Worm (Caenorhabditis elegans) whole organism, mixed stage, embryonic: Measurements from ENCODE around the gene swt-7.

Experiments
- ces-1 ChIP-seq: fragments of 150-350 bp; optimal IDR thresholded peaks from 2 replicates; lab custom pipeline; 2014; ENCODE audit warnings: missing biosample characterization, missing genetic modification reagents, missing genetic modification characterization
- elt-1 ChIP-seq: sonication (generic microtip); optimal IDR thresholded peaks from 2 replicates; lab custom pipeline; 2017; ENCODE audit warnings: missing genetic modification characterization, mild to moderate bottlenecking, missing compliant biosample characterization, antibody characterized with exemption, moderate library complexity, borderline replicate concordance; ENCODE audit not compliant: insufficient read depth
- elt-3 ChIP-seq: fragments of 150-350 bp; optimal IDR thresholded peaks from 2 replicates; lab custom pipeline; 2014; ENCODE audit warnings: missing biosample characterization, missing genetic modification characterization
- lsy-2 ChIP-seq: fragments of 150-350 bp; optimal IDR thresholded peaks from 2 replicates; lab custom pipeline; 2014; ENCODE audit warnings: missing biosample characterization, missing genetic modification characterization
- mab-5 ChIP-seq: fragments of 150-350 bp; optimal IDR thresholded peaks from 2 replicates; lab custom pipeline; 2014; ENCODE audit warnings: missing biosample characterization, missing genetic modification characterization
- mep-1 ChIP-seq: fragments of 150-350 bp; optimal IDR thresholded peaks from 2 replicates; lab custom pipeline; 2017; ENCODE audit warnings: missing biosample characterization, missing genetic modification reagents, missing genetic modification characterization, inconsistent platforms
- nhr-12 ChIP-seq: fragments of 150-350 bp; optimal IDR thresholded peaks from 2 replicates; lab custom pipeline; 2014; ENCODE audit warnings: missing biosample characterization, missing genetic modification characterization
- nhr-237 ChIP-seq: fragments of 150-350 bp; optimal IDR thresholded peaks from 2 replicates; lab custom pipeline; 2014; ENCODE audit warnings: missing biosample characterization, missing genetic modification characterization
- sem-2 ChIP-seq: fragments of 200-800 bp; sonication (Bioruptor generic); optimal IDR thresholded peaks from 2 replicates; lab custom pipeline; 2018; ENCODE audit warnings: mild to moderate bottlenecking, missing genetic modification characterization, missing compliant biosample characterization
- snpc-4 ChIP-seq: fragments of 150-350 bp; optimal IDR thresholded peaks from 2 replicates; lab custom pipeline; 2014; ENCODE audit warnings: missing biosample characterization, missing genetic modification characterization
- sptf-1 ChIP-seq: sonication (generic microtip); optimal IDR thresholded peaks from 2 replicates; lab custom pipeline; 2017; ENCODE audit warnings: mild to moderate bottlenecking, missing genetic modification characterization, moderate library complexity, missing compliant biosample characterization
- unc-39 ChIP-seq: fragments of 150-350 bp; optimal IDR thresholded peaks from 2 replicates; lab custom pipeline; 2014; ENCODE audit warnings: missing biosample characterization, missing genetic modification characterization
- unc-62 ChIP-seq: fragments of 150-350 bp; optimal IDR thresholded peaks from 2 replicates; lab custom pipeline; 2014; ENCODE audit warnings: missing biosample characterization, missing genetic modification reagents, missing genetic modification characterization
- zip-8 ChIP-seq: fragments of 150-350 bp; optimal IDR thresholded peaks from 2 replicates; lab custom pipeline; 2014; ENCODE audit warnings: missing biosample characterization, missing genetic modification characterization

ce11 chrV:5039559-5039958 is 8.9 kb upstream of the swt-7 start, which contains the start of gene K11D12.11:
- TF ChIP-seq ces-1 (GFP tag; lab: Kevin White, UChicago) = no peak
- TF ChIP-seq elt-1 (tag; lab: Kevin White, UChicago) = no peak
- no peak for TF ChIP-seq unc-62 (GFP tag; lab: Kevin White, UChicago)
- TF ChIP-seq elt-3 (tag; lab: Kevin White, UChicago) = no peak
- TF ChIP-seq sptf-1 = no peak
- no peak for TF ChIP-seq lsy-2 (tag; lab: Kevin White, UChicago)
- no peak for TF ChIP-seq mep-1 (tag; lab: Kevin White, UChicago)
- TF ChIP-seq mab-5 (tag; lab: Kevin White, UChicago) = no peak
- no peak for TF ChIP-seq snpc-4
- TF ChIP-seq nhr-12 (tag; lab: Kevin White, UChicago) = no peak
- no peak for TF ChIP-seq zip-8 (tag; lab: Kevin White, UChicago)
- TF ChIP-seq unc-39 (tag; lab: Kevin White, UChicago) = no peak
- TF ChIP-seq nhr-237 (tag; lab: Kevin White, UChicago) = no peak
- no peak for TF ChIP-seq sem-2 (GFP tag; lab: Kevin White, UChicago)
